Fruit fly (Drosophila melanogaster) whole organism, embryonic: ENCODE results near the gene CG5921.

ENCODE experiments used
- CG31441 ChIP-seq: fragments of 200-800 bp; sonication (Bioruptor generic); IDR thresholded peaks from 2 replicates; pipeline ENCODE4 v1.3.6; 2022; ENCODE audit warnings: missing biosample characterization, missing genetic modification characterization
- nerfin-1 ChIP-seq: fragments of 200-800 bp; sonication (Bioruptor generic); optimal IDR thresholded peaks from 3 replicates; lab custom pipeline; 2019; ENCODE audit warnings: missing biosample characterization, mild to moderate bottlenecking, missing genetic modification characterization, moderate library complexity
- pum ChIP-seq: fragments of 200-800 bp; sonication (Bioruptor generic); optimal IDR thresholded peaks from 2 replicates; lab custom pipeline; 2016; ENCODE audit warnings: missing biosample characterization, missing genetic modification characterization
- tap ChIP-seq: fragments of 200-800 bp; optimal IDR thresholded peaks from 3 replicates; lab custom pipeline; 2019; ENCODE audit warnings: missing biosample characterization, mild to moderate bottlenecking, missing genetic modification characterization, moderate library complexity
- tgo ChIP-seq: fragments of 200-800 bp; sonication (Bioruptor generic); IDR thresholded peaks from 3 replicates; pipeline ENCODE4 v1.3.6; 2022; ENCODE audit warnings: missing biosample characterization, missing genetic modification characterization

dm6 chrX:6089679-6090460 lies 39.2 kb downstream of the CG5921 start, which contains the start of gene raptor:
- no peak for TF ChIP-seq pum (GFP tag; lab: Kevin White, UChicago)
- TF ChIP-seq tgo, result no peak
- no peak for TF ChIP-seq CG31441 (GFP tag; lab: Robert Waterston, UW)
- no peak for TF ChIP-seq nerfin-1 (tag; lab: Kevin White, UChicago)
- no peak for TF ChIP-seq tap (tag; lab: Kevin White, UChicago)
